Fruit fly (Drosophila melanogaster): ENCODE data around the gene CG3407.

Gene CG3407

DNA sequence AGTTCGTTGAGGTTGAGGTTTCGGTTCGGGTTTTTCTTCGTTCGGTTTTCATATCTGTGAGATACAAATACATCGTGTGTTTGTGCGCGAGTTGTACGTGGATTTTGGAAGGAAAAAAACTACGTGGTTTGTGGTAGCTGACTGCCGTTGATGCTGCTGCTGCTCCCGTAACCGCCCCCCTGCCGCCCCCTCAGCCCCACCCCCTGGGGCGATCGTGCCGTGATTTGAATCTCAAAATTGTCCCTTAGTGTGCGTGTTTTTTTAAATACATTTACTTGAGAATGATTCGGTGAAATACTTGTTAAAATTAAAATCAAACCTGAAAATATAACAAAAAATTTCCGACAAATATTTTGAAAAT is 41.2 kb downstream of the CG3407 start (continued):
- no peak for TF ChIP-seq fd102C (GFP tag; optimal IDR thresholded peaks at IDR 0.05)
- no peak for TF ChIP-seq CG18476 (GFP tag; optimal IDR thresholded peaks at IDR 0.05)
- peak; percentile 21; the same call in 1 of the 2 replicates for TF ChIP-seq CG11085 (GFP tag; IDR thresholded peaks at IDR 0.05)
- TF ChIP-seq klu (GFP tag; IDR thresholded peaks at IDR 0.05) = no peak
- TF ChIP-seq ATbp (GFP tag; optimal IDR thresholded peaks at IDR 0.05) = no peak
- no peak for TF ChIP-seq Fer3 (tag; optimal IDR thresholded peaks at IDR 0.05)
- TF ChIP-seq pros (GFP tag; optimal IDR thresholded peaks at IDR 0.05) = no peak
- no peak for TF ChIP-seq Chrac-16 (GFP tag; optimal IDR thresholded peaks at IDR 0.05)
- 0 out of 2 replicates have a peak, but pooled peaks have one; percentile 4 for TF ChIP-seq Drgx (GFP tag; IDR thresholded peaks at IDR 0.05)
- no peak for TF ChIP-seq CG1024 (GFP tag; IDR thresholded peaks at IDR 0.05)
- no peak for TF ChIP-seq CG17612 (GFP tag; IDR thresholded peaks at IDR 0.05)
- TF ChIP-seq Atf3 (GFP tag; optimal IDR thresholded peaks at IDR 0.05) = no peak
- TF ChIP-seq chif (GFP tag; optimal IDR thresholded peaks at IDR 0.05) = no peak
- no peak for TF ChIP-seq cato (GFP tag; optimal IDR thresholded peaks at IDR 0.05; ENCODE audit: borderline replicate concordance)
- no peak for TF ChIP-seq CG8290 (GFP tag; optimal IDR thresholded peaks at IDR 0.05)
- peak in 1 of 2 experiments; percentile 24 for TF ChIP-seq CG8290 (tag; optimal IDR thresholded peaks at IDR 0.05)
- TF ChIP-seq Bteb2 (GFP tag; optimal IDR thresholded peaks at IDR 0.05) = no peak
- peak; percentile 54 for TF ChIP-seq NFAT (GFP tag; IDR thresholded peaks at IDR 0.05)
- no peak for TF ChIP-seq Optix (GFP tag; IDR thresholded peaks at IDR 0.05)
- no peak for TF ChIP-seq Hr3 (GFP tag; optimal IDR thresholded peaks at IDR 0.05)
- TF ChIP-seq CG1603 (tag; optimal IDR thresholded peaks at IDR 0.05) = no peak
- TF ChIP-seq CG5245 (GFP tag; optimal IDR thresholded peaks at IDR 0.05) = no peak
- no peak for TF ChIP-seq ind (GFP tag; optimal IDR thresholded peaks at IDR 0.05)
- TF ChIP-seq hbn (GFP tag; IDR thresholded peaks at IDR 0.05; ENCODE audit: partially characterized antibody) = no peak
- TF ChIP-seq CG15514 (GFP tag; optimal IDR thresholded peaks at IDR 0.05) = no peak
- peak; percentile 89 for TF ChIP-seq CG6175 (GFP tag; IDR thresholded peaks at IDR 0.05)
- TF ChIP-seq lab (GFP tag; optimal IDR thresholded peaks at IDR 0.05) = no peak

DNA sequence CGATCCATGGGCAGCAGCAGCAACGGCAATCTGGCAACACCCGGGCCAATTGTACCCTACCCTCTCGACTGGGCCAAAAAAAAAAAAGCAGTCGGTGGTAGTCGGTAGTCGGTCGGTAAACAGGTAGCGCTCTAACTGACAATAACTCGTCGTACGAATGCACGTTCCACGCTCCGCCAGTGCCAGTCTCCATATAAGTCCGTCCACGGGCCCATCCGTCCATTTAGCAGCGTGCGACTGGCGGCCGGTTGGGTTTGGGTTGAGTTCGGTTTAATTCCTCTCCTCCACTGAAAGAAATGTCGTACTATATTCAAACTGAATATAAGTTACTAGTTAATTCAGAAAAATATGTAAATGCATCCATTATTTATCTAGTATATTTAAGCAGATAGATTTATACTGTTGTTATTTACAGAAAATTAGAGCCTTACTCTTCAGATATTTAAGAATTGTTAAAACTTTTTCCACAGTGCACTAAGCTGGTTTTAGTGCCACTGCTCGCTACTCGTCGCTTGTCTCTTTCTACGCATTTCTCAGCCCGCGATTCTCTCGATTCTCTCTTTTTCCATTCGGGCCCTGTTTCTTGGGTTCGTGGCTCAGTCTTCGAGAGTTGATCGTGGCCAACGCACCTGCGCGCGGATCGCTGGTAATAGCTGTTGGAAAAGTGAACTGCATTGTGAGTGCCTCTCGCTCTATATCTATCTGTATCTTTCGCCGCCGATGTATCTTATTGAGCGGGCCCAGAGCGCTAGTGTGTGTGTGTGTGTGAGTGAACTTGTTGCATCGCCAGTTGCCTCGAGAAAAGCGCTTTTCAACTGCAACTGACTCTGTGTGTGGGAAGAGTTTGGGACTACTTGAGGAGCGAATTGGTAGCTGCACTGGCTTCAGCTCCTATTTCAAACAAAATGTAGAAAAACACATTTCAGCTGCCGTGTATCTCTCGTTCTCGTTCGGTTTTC is 41.8 kb downstream of the CG3407 start, which contains the start of gene bowl:
Gene bowl, plus strand, starts transcription at position 592 of the 959 bp plus-strand sequence.
- peak; percentile 85 for TF ChIP-seq CG13123 (GFP tag; optimal IDR thresholded peaks at IDR 0.05)
- TF ChIP-seq jigr1 (GFP tag; IDR thresholded peaks at IDR 0.05) = peak; percentile 91; the same call in 2 of the 3 replicates
- peak; percentile 79 for TF ChIP-seq Taf1 (GFP tag; IDR thresholded peaks at IDR 0.05)
- peak; percentile 93 for TF ChIP-seq CG13624 (GFP tag; optimal IDR thresholded peaks at IDR 0.05)
- peak; percentile 84 for TF ChIP-seq nerfin-1 (tag; optimal IDR thresholded peaks at IDR 0.05)
- TF ChIP-seq CG18619 (GFP tag; optimal IDR thresholded peaks at IDR 0.05) = peak; percentile 94
- TF ChIP-seq pfk (GFP tag; optimal IDR thresholded peaks at IDR 0.05) = no peak
- TF ChIP-seq Antp (GFP tag; optimal IDR thresholded peaks at IDR 0.05) = peak; percentile 81
- peak; percentile 91 for TF ChIP-seq Poxn (GFP tag; IDR thresholded peaks at IDR 0.05)
- peak; percentile 39 for TF ChIP-seq B-H2 (GFP tag; optimal IDR thresholded peaks at IDR 0.05)
- TF ChIP-seq CG12071 (GFP tag; optimal IDR thresholded peaks at IDR 0.05) = peak; percentile 68
- peak; percentile 68; the same call in 2 of the 3 replicates for TF ChIP-seq z (GFP tag; IDR thresholded peaks at IDR 0.05)
- TF ChIP-seq Blimp-1 (GFP tag; optimal IDR thresholded peaks at IDR 0.05) = peak; percentile 89
- TF ChIP-seq gfzf (GFP tag; optimal IDR thresholded peaks at IDR 0.05) = no peak
- peak; percentile 64 for TF ChIP-seq CG10274 (GFP tag; optimal IDR thresholded peaks at IDR 0.05)
- peak; percentile 86 for TF ChIP-seq CG3281 (GFP tag; optimal IDR thresholded peaks at IDR 0.05)
- TF ChIP-seq caup (GFP tag; optimal IDR thresholded peaks at IDR 0.05; ENCODE audit: severe bottlenecking) = peak; percentile 86
- peak; percentile 89 for TF ChIP-seq ems (GFP tag; optimal IDR thresholded peaks at IDR 0.05)
- TF ChIP-seq NFAT (GFP tag; IDR thresholded peaks at IDR 0.05) = peak; percentile 90
- no peak for TF ChIP-seq pita (GFP tag; optimal IDR thresholded peaks at IDR 0.05)
- TF ChIP-seq lab (GFP tag; optimal IDR thresholded peaks at IDR 0.05) = peak; percentile 93
- TF ChIP-seq CG4707 (GFP tag; optimal IDR thresholded peaks at IDR 0.05) = peak; percentile 91
- TF ChIP-seq Camta (GFP tag; optimal IDR thresholded peaks at IDR 0.05) = peak; percentile 96
- no peak; the same call in 1 of the 2 replicates for TF ChIP-seq sna (GFP tag; IDR thresholded peaks at IDR 0.05; ENCODE audit: partially characterized antibody)

All from whole organism, embryonic.